Worm (Caenorhabditis elegans): ENCODE measurements around the gene ZK177.3.

ce11 chrII:5478318-5478717 is 37.3 kb upstream of the ZK177.3 start, which contains the start of gene F56D1.1:
- TF ChIP-seq Y95B8A.8 (GFP tag; IDR thresholded peaks at IDR 0.05) (no peak), ekl-4 (GFP tag; IDR thresholded peaks at IDR 0.05) (no peak), madf-6 (GFP tag; IDR thresholded peaks at IDR 0.05) (no peak), madf-8 (GFP tag; conservative IDR thresholded peaks at IDR 0.05) (no peak), nfyb-1 (GFP tag; IDR thresholded peaks at IDR 0.05) (no peak), snpc-4 (GFP tag; optimal IDR thresholded peaks at IDR 0.05) (no peak), snpc-4 (tag; optimal IDR thresholded peaks at IDR 0.05) (no peak), ztf-6 (GFP tag; IDR thresholded peaks at IDR 0.05) (no peak)
